Worm (Caenorhabditis elegans) whole organism, young adult: ENCODE measurements around the gene Y48B6A.10.

ENCODE experiments used
- F57C9.4 ChIP-seq: sonication (generic microtip); optimal IDR thresholded peaks from 2 replicates; lab custom pipeline; 2017; ENCODE audit warnings: mild to moderate bottlenecking, missing genetic modification characterization, missing compliant biosample characterization
- ceh-27 ChIP-seq: fragments of 200-800 bp; sonication (Bioruptor generic); optimal IDR thresholded peaks from 2 replicates; lab custom pipeline; 2018; ENCODE audit warnings: mild to moderate bottlenecking, missing genetic modification characterization, moderate library complexity, missing compliant biosample characterization

DNA sequence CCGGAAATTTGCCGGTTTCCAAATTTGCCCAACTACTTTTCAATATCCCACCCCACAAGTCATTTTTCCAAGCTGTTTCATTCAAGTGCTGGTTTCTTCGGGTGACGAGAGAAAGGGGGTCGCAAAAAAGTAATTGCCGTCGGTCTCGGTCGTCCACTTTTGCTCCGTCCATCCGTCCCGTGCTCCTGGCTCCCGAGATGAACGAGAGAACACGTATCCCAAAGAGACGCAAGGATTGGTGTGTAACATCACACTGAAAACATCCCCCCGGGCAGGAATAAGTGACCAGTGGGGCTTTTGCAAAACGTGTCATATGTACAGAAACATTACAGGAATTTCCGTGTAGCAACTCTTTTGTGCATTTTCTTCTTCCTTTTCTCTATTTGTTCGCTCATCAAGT lies 37.6 kb upstream of the Y48B6A.10 start:
- TF ChIP-seq F57C9.4 (no peak), ceh-27 (GFP tag; lab: Kevin White, UChicago) (no peak)
